Worm (Caenorhabditis elegans): Measurements from ENCODE around the gene K08F8.7.

- TF ChIP-seq ceh-48 (tag; optimal IDR thresholded peaks at IDR 0.05) (peak; percentile 27), tbx-7 (tag; optimal IDR thresholded peaks at IDR 0.05) (no peak), lim-6 (tag; optimal IDR thresholded peaks at IDR 0.05) (no peak), hlh-6 (tag; optimal IDR thresholded peaks at IDR 0.05) (no peak), ztf-16 (tag; optimal IDR thresholded peaks at IDR 0.05) (no peak), ama-1 (optimal IDR thresholded peaks at IDR 0.05) (no peak), F13H6.1 (tag; optimal IDR thresholded peaks at IDR 0.05) (no peak), hlh-30 (tag; optimal IDR thresholded peaks at IDR 0.05; ENCODE audit: insufficient read depth) (peak; percentile 26), ref-2 (tag; optimal IDR thresholded peaks at IDR 0.05) (no peak), ceh-9 (tag; optimal IDR thresholded peaks at IDR 0.05) (no peak)
Observed at ce11 chrII:8785875-8786274, 30.7 kb upstream of the K08F8.7 start.

All from whole organism, late embryonic.